ENCODE assay signal across 3 fruit fly cellular contexts in genomic region chr2L:1164294-1164693, dm6.
A peak's percentile ranks its signal among the peaks of the same experiment; 100 is the strongest.
TF ChIP-seq lines count a peak whose summit lies in the region.

Gene IntS14, plus strand, starts transcription at chr2L:1164443.

- TF ChIP-seq CTCF in whole organism, embryonic (GFP tag; optimal IDR thresholded peaks at IDR 0.05; lab: Kevin White, UChicago): no peak

TF ChIP-seq in whole organism, adult, 20 proteins besides CTCF, POLR2A, EP300 and RAD21:
- TF ChIP-seq Hr96 (GFP tag; optimal IDR thresholded peaks at IDR 0.05; lab: Kevin White, UChicago) (no peak), CG1620 (GFP tag; optimal IDR thresholded peaks at IDR 0.05; lab: Kevin White, UChicago) (no peak), tj (GFP tag; optimal IDR thresholded peaks at IDR 0.05; lab: Kevin White, UChicago) (peak; percentile 88), ovo (GFP tag; optimal IDR thresholded peaks at IDR 0.05; lab: Kevin White, UChicago) (peak; percentile 92), Clk (GFP tag; optimal IDR thresholded peaks at IDR 0.05; lab: Kevin White, UChicago) (no peak), kay (GFP tag; lab: Kevin White, UChicago; ENCODE audit: borderline replicate concordance) (no peak), CG5204 (GFP tag; optimal IDR thresholded peaks at IDR 0.05; lab: Kevin White, UChicago) (no peak), bab1 (GFP tag; optimal IDR thresholded peaks at IDR 0.05; lab: Kevin White, UChicago) (peak; percentile 13), CG14711 (tag; optimal IDR thresholded peaks at IDR 0.05; lab: Kevin White, UChicago) (no peak), CG11617 (GFP tag; optimal IDR thresholded peaks at IDR 0.05; lab: Kevin White, UChicago) (no peak), Mnt (GFP tag; optimal IDR thresholded peaks at IDR 0.05; lab: Kevin White, UChicago) (no peak)

TF ChIP-seq in whole organism, embryonic, 481 proteins besides CTCF, POLR2A, EP300 and RAD21 (continues in another document):
- TF ChIP-seq BEAF-32 (GFP tag; optimal IDR thresholded peaks at IDR 0.05; lab: Kevin White, UChicago): peak; percentile 35
- TF ChIP-seq CG9932 (GFP tag; IDR thresholded peaks at IDR 0.05; lab: Robert Waterston, UW): no peak
- TF ChIP-seq CG1602 (GFP tag; optimal IDR thresholded peaks at IDR 0.05; lab: Kevin White, UChicago): no peak
- no peak for TF ChIP-seq Optix (GFP tag; IDR thresholded peaks at IDR 0.05; lab: Robert Waterston, UW)
- no peak for TF ChIP-seq tx (GFP tag; optimal IDR thresholded peaks at IDR 0.05; lab: Kevin White, UChicago)
- TF ChIP-seq CG17612 (GFP tag; IDR thresholded peaks at IDR 0.05; lab: Robert Waterston, UW): no peak
- no peak for TF ChIP-seq CG6654 (GFP tag; optimal IDR thresholded peaks at IDR 0.05; lab: Kevin White, UChicago)
- TF ChIP-seq CG14860 (GFP tag; IDR thresholded peaks at IDR 0.05; lab: Robert Waterston, UW; ENCODE audit: partially characterized antibody): no peak
- no peak for TF ChIP-seq Opbp (GFP tag; IDR thresholded peaks at IDR 0.05; lab: Robert Waterston, UW; ENCODE audit: partially characterized antibody)
- no peak for TF ChIP-seq Camta (GFP tag; optimal IDR thresholded peaks at IDR 0.05; lab: Kevin White, UChicago)
- TF ChIP-seq CG2129 (GFP tag; IDR thresholded peaks at IDR 0.05; lab: Robert Waterston, UW; ENCODE audit: partially characterized antibody): no peak
- peak; percentile 68 for TF ChIP-seq CG8089 (GFP tag; optimal IDR thresholded peaks at IDR 0.05; lab: Kevin White, UChicago)
- no peak for TF ChIP-seq ab (GFP tag; optimal IDR thresholded peaks at IDR 0.05; lab: Kevin White, UChicago)
- no peak for TF ChIP-seq CG18764 (GFP tag; optimal IDR thresholded peaks at IDR 0.05; lab: Kevin White, UChicago)
- TF ChIP-seq CG17385 (GFP tag; optimal IDR thresholded peaks at IDR 0.05; lab: Kevin White, UChicago): peak; percentile 97
- TF ChIP-seq stc (GFP tag; IDR thresholded peaks at IDR 0.05; lab: Robert Waterston, UW): no peak
- TF ChIP-seq usp (GFP tag; optimal IDR thresholded peaks at IDR 0.05; lab: Kevin White, UChicago): no peak
- no peak for TF ChIP-seq pros (GFP tag; optimal IDR thresholded peaks at IDR 0.05; lab: Kevin White, UChicago)
- no peak for TF ChIP-seq corto (GFP tag; optimal IDR thresholded peaks at IDR 0.05; lab: Kevin White, UChicago)
- no peak for TF ChIP-seq Hand (GFP tag; optimal IDR thresholded peaks at IDR 0.05; lab: Kevin White, UChicago)
- TF ChIP-seq CG34422 (GFP tag; IDR thresholded peaks at IDR 0.05; lab: Robert Waterston, UW): peak; percentile 62; the same call in 1 of the 3 replicates
- no peak for TF ChIP-seq Doc3 (GFP tag; IDR thresholded peaks at IDR 0.05; lab: Robert Waterston, UW; ENCODE audit: partially characterized antibody)
- no peak for TF ChIP-seq CG6272 (GFP tag; IDR thresholded peaks at IDR 0.05; lab: Robert Waterston, UW)
- TF ChIP-seq tap (tag; optimal IDR thresholded peaks at IDR 0.05; lab: Kevin White, UChicago): no peak
- TF ChIP-seq CG14667 (GFP tag; IDR thresholded peaks at IDR 0.05; lab: Robert Waterston, UW): no peak
- TF ChIP-seq tio (GFP tag; optimal IDR thresholded peaks at IDR 0.05; lab: Kevin White, UChicago): no peak
- TF ChIP-seq bigmax (GFP tag; optimal IDR thresholded peaks at IDR 0.05; lab: Kevin White, UChicago): no peak
- TF ChIP-seq exex (tag; optimal IDR thresholded peaks at IDR 0.05; lab: Kevin White, UChicago): no peak
- TF ChIP-seq CG17361 (GFP tag; IDR thresholded peaks at IDR 0.05; lab: Robert Waterston, UW): no peak
- no peak for TF ChIP-seq CG9215 (GFP tag; IDR thresholded peaks at IDR 0.05; lab: Robert Waterston, UW)
- no peak for TF ChIP-seq Med (GFP tag; lab: Kevin White, UChicago)
- TF ChIP-seq stwl (tag; optimal IDR thresholded peaks at IDR 0.05; lab: Kevin White, UChicago): peak; percentile 17
- no peak for TF ChIP-seq trh (GFP tag; optimal IDR thresholded peaks at IDR 0.05; lab: Kevin White, UChicago)
- TF ChIP-seq btn (GFP tag; optimal IDR thresholded peaks at IDR 0.05; lab: Kevin White, UChicago): no peak
- no peak for TF ChIP-seq Bteb2 (GFP tag; optimal IDR thresholded peaks at IDR 0.05; lab: Kevin White, UChicago)
- TF ChIP-seq GATAe (GFP tag; conservative IDR thresholded peaks at IDR 0.05; lab: Robert Waterston, UW): no peak
- TF ChIP-seq CG18476 (GFP tag; optimal IDR thresholded peaks at IDR 0.05; lab: Kevin White, UChicago): no peak
- TF ChIP-seq nom (GFP tag; optimal IDR thresholded peaks at IDR 0.05; lab: Kevin White, UChicago): no peak
- TF ChIP-seq Sry-δ (GFP tag; optimal IDR thresholded peaks at IDR 0.05; lab: Kevin White, UChicago): peak; percentile 37
- TF ChIP-seq Abd-B (GFP tag; optimal IDR thresholded peaks at IDR 0.05; lab: Kevin White, UChicago): no peak
- no peak for TF ChIP-seq wor (GFP tag; IDR thresholded peaks at IDR 0.05; lab: Robert Waterston, UW)
- TF ChIP-seq CG13624 (GFP tag; optimal IDR thresholded peaks at IDR 0.05; lab: Kevin White, UChicago): no peak
- TF ChIP-seq CG16813 (GFP tag; IDR thresholded peaks at IDR 0.05; lab: Robert Waterston, UW; ENCODE audit: partially characterized antibody): no peak

TF ChIP-seq in whole organism, wandering third instar larva, 38 proteins besides CTCF, POLR2A, EP300 and RAD21:
- TF ChIP-seq Myc (optimal IDR thresholded peaks at IDR 0.05; lab: Kevin White, UChicago) (peak; percentile 54), Rel (GFP tag; optimal IDR thresholded peaks at IDR 0.05; lab: Kevin White, UChicago) (no peak), Rel (tag; optimal IDR thresholded peaks at IDR 0.05; lab: Kevin White, UChicago) (peak; percentile 48), Mio (GFP tag; optimal IDR thresholded peaks at IDR 0.05; lab: Kevin White, UChicago) (no peak), foxo (GFP tag; optimal IDR thresholded peaks at IDR 0.05; lab: Kevin White, UChicago) (no peak)
